Worm (Caenorhabditis elegans) whole organism, early embryonic: ENCODE results near the gene mtm-5.

Experiments
- ama-1 ChIP-seq: fragments of 150-350 bp; optimal IDR thresholded peaks from 2 replicates; lab custom pipeline; 2014
- ceh-13 ChIP-seq: fragments of 200-800 bp; sonication (Bioruptor generic); optimal IDR thresholded peaks from 2 replicates; lab custom pipeline; 2018; ENCODE audit warnings: mild to moderate bottlenecking, missing genetic modification characterization, missing compliant biosample characterization
- ceh-36 ChIP-seq: sonication (generic microtip); optimal IDR thresholded peaks from 2 replicates; lab custom pipeline; 2016; ENCODE audit warnings: missing genetic modification characterization, inconsistent platforms, missing compliant biosample characterization
- ets-7 ChIP-seq: sonication (generic microtip); optimal IDR thresholded peaks from 2 replicates; lab custom pipeline; 2016; ENCODE audit warnings: missing genotype, missing genetic modification characterization, missing compliant biosample characterization
- flt-1 ChIP-seq: fragments of 200-800 bp; sonication (Bioruptor generic); IDR thresholded peaks from 2 replicates; pipeline ENCODE4 v1.3.6; 2022; ENCODE audit warnings: missing genetic modification characterization, missing compliant biosample characterization
- hmbx-1 ChIP-seq: sonication (generic microtip); optimal IDR thresholded peaks from 2 replicates; lab custom pipeline; 2016; ENCODE audit warnings: mild to moderate bottlenecking, missing genetic modification characterization, missing compliant biosample characterization
- hnd-1 ChIP-seq: sonication (generic microtip); optimal IDR thresholded peaks from 2 replicates; lab custom pipeline; 2016; ENCODE audit warnings: missing genetic modification characterization, missing compliant biosample characterization
- pes-1 ChIP-seq: fragments of 200-800 bp; sonication (Bioruptor generic); IDR thresholded peaks from 2 replicates; pipeline ENCODE4 v1.3.6; 2022; ENCODE audit warnings: missing genetic modification reagents, missing genetic modification characterization, missing compliant biosample characterization
- tbx-11 ChIP-seq: fragments of 200-800 bp; sonication (Bioruptor generic); IDR thresholded peaks from 2 replicates; pipeline ENCODE4 v1.3.6; 2022; ENCODE audit warnings: missing genetic modification characterization, missing compliant biosample characterization

- TF ChIP-seq flt-1 (GFP tag; lab: Robert Waterston, UW) (no peak), ceh-36 (tag; lab: Kevin White, UChicago) (no peak), ama-1 (lab: Kevin White, UChicago) (no peak), hnd-1 (tag; lab: Kevin White, UChicago) (no peak), tbx-11 (no peak), ets-7 (tag; lab: Kevin White, UChicago) (peak; percentile 28), pes-1 (no peak), ceh-13 (GFP tag; lab: Kevin White, UChicago) (no peak), hmbx-1 (tag; lab: Kevin White, UChicago) (no peak)
Measured at ce11 chrX:5205561-5205960, 37.6 kb downstream of the mtm-5 start, which contains the start of gene H28G03.2.
